Worm (Caenorhabditis elegans): ENCODE results near the gene anmt-3.

The anmt-3 gene

DNA sequence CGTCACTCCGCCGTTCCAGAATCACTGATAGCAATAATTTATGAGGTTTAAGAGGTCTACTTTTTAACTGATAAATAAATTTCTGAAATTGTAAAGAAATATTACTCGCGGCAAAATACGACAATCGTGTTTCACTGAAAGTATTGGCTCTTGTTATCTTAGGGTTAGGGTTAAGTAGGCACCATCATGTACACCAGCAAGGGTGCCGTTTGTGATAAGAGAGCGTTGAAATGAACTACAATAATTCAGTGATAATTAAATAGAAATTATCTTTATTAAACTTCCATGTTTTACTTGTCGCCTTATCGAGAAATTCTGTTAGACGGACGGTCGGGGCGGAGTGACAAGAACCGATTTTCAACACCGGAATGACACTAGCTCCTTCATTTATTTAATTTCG, 32.5 kb downstream of the anmt-3 start:
- TF ChIP-seq B0310.2 (tag; optimal IDR thresholded peaks at IDR 0.05) (no peak), flt-1 (GFP tag; IDR thresholded peaks at IDR 0.05) (no peak), ceh-36 (tag; optimal IDR thresholded peaks at IDR 0.05) (no peak), tbx-11 (GFP tag; IDR thresholded peaks at IDR 0.05) (no peak), sea-1 (GFP tag; conservative IDR thresholded peaks at IDR 0.05) (no peak), hmbx-1 (tag; optimal IDR thresholded peaks at IDR 0.05) (no peak), scrt-1 (GFP tag; IDR thresholded peaks at IDR 0.05) (no peak), pes-1 (GFP tag; IDR thresholded peaks at IDR 0.05) (no peak), ceh-13 (GFP tag; optimal IDR thresholded peaks at IDR 0.05) (no peak), ets-7 (tag; optimal IDR thresholded peaks at IDR 0.05) (no peak), ama-1 (optimal IDR thresholded peaks at IDR 0.05) (no peak), tbx-37 (GFP tag; conservative IDR thresholded peaks at IDR 0.05) (no peak), hnd-1 (tag; optimal IDR thresholded peaks at IDR 0.05) (no peak), tra-4 (tag; optimal IDR thresholded peaks at IDR 0.05) (no peak), aly-1 (tag; optimal IDR thresholded peaks at IDR 0.05) (no peak)

DNA sequence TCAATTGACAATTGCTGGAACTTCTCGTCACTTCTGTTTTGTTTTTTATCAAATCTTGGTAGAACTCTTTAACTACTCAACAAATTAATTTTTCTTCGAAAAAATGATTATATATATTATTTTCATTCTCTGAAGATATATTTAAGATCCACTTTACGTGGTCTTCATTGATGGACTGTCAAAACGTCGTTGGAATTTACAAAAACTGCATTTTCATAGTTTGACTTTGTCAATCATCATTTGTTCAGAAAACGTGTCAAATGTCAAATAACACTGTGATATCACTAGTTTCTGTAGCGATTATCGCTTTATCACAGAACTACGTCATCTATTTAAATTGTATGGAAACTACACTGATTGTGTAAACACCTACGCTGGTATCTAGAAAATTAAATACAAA, 33.7 kb downstream of the anmt-3 start:
- TF ChIP-seq sea-1 (GFP tag; conservative IDR thresholded peaks at IDR 0.05) (no peak), hmbx-1 (tag; optimal IDR thresholded peaks at IDR 0.05) (no peak), F13C5.2 (tag; optimal IDR thresholded peaks at IDR 0.05) (no peak)

DNA sequence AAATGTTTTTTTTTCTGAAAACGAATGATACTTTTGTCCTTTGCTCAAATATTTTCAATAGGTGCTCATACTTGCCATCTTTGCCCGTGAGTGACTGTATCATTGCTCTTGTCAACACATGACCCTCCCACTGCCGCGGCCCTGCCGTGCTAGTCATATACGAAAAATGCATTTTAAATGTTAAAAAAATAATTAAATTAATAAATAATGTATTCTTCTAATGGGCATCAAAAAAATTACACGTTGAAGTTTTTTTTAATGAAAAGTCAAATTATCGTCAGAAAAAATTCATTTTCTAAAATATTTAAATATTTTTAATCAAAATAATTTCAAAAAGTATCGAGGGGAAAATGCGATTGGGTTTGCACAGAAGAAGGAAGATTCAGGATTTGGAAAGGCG, 35.6 kb downstream of the anmt-3 start, which contains the start of gene C50H2.7:
TSS of gene C50H2.7 (plus strand) at position 301 of the 400 bp plus-strand sequence.
- TF ChIP-seq ceh-13 (GFP tag; optimal IDR thresholded peaks at IDR 0.05) (no peak), flt-1 (GFP tag; IDR thresholded peaks at IDR 0.05) (no peak), ceh-36 (tag; optimal IDR thresholded peaks at IDR 0.05) (no peak), F13C5.2 (tag; optimal IDR thresholded peaks at IDR 0.05) (no peak), hmbx-1 (tag; optimal IDR thresholded peaks at IDR 0.05) (no peak), tra-4 (tag; optimal IDR thresholded peaks at IDR 0.05) (no peak), ama-1 (optimal IDR thresholded peaks at IDR 0.05) (no peak), ets-7 (tag; optimal IDR thresholded peaks at IDR 0.05) (no peak)

DNA sequence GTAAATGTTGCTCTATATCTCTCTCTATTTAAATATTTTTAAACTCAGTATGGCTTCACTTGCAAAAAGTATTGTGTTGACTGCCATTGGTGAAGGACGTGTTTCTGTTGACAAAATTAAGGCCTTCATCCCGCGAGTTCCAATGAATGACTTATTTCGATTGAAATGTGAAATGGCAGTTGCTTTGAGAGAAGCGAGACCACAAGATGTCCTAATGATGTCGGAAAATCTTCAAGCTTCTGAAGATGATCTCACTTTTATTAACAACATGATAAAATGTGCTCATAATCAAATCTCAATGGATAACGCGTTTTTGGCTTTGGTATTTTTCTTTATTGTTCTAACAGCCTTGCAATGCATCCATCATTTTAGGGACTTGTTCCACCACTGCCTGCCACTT, 36.8 kb downstream of the anmt-3 start, which contains the start of gene ceh-75:
TSS of gene ceh-75 (plus strand) at position 50 of the 400 bp plus-strand sequence.
- no peak for TF ChIP-seq pes-1 (GFP tag; IDR thresholded peaks at IDR 0.05)
- no peak for TF ChIP-seq B0310.2 (tag; optimal IDR thresholded peaks at IDR 0.05)
- no peak for TF ChIP-seq tbx-11 (GFP tag; IDR thresholded peaks at IDR 0.05)
- TF ChIP-seq tra-4 (tag; optimal IDR thresholded peaks at IDR 0.05), result no peak
- TF ChIP-seq sea-1 (GFP tag; conservative IDR thresholded peaks at IDR 0.05), result no peak
- no peak for TF ChIP-seq F13C5.2 (tag; optimal IDR thresholded peaks at IDR 0.05)
- TF ChIP-seq hmg-4 (GFP tag; optimal IDR thresholded peaks at IDR 0.05), result no peak
- no peak for TF ChIP-seq hnd-1 (tag; optimal IDR thresholded peaks at IDR 0.05)
- TF ChIP-seq ceh-13 (GFP tag; optimal IDR thresholded peaks at IDR 0.05), result no peak
- TF ChIP-seq ets-7 (tag; optimal IDR thresholded peaks at IDR 0.05), result no peak
- TF ChIP-seq ama-1 (optimal IDR thresholded peaks at IDR 0.05), result no peak
- no peak for TF ChIP-seq flt-1 (GFP tag; IDR thresholded peaks at IDR 0.05)
- TF ChIP-seq aly-1 (tag; optimal IDR thresholded peaks at IDR 0.05), result no peak
- TF ChIP-seq hmbx-1 (tag; optimal IDR thresholded peaks at IDR 0.05), result no peak
- TF ChIP-seq ceh-36 (tag; optimal IDR thresholded peaks at IDR 0.05), result no peak
- no peak for TF ChIP-seq tbx-37 (GFP tag; conservative IDR thresholded peaks at IDR 0.05)
- TF ChIP-seq scrt-1 (GFP tag; IDR thresholded peaks at IDR 0.05), result no peak

DNA sequence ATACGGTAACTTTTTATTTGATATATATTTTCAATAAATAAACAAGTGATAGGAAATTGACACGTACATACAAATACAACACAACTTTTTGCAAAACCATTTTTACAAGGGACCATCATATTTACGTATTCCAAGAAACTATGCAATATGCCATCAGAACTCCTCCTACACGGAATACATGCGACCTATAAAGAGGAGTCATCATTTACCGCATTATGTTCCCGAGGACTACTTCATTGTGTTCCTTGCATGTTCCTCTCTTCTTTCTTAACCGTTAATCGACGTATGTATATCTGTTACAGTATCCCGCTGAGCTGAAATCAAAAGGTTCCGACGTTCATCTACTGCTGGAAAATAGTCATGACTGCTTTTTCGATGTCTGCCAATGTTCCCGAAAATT, 39.7 kb downstream of the anmt-3 start, which contains the start of gene C50H2.5:
TSS of gene C50H2.5 (plus strand) at position 301 of the 400 bp plus-strand sequence.
- TF ChIP-seq hnd-1 (tag; optimal IDR thresholded peaks at IDR 0.05) (no peak), ama-1 (optimal IDR thresholded peaks at IDR 0.05) (no peak), aly-1 (tag; optimal IDR thresholded peaks at IDR 0.05) (no peak), ceh-36 (tag; optimal IDR thresholded peaks at IDR 0.05) (no peak), pes-1 (GFP tag; IDR thresholded peaks at IDR 0.05) (no peak)

DNA sequence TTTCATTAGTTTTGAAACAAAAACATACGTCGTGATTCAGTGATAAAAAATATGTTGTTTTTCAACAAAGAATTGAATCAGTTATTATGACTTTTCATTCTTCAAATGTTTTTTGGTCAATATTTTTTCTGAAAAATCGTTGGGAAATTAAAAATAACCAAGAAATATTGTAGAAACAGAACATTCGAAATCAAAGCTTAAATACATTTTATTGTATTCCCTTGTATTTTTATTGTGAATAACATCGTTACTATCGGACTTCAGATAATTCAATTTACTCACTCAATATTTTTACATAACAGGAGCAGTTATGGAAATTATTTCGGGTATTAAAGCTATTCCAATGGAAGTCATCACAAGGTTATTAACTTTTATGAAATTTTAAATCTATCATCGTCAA, 41.5 kb downstream of the anmt-3 start, which contains the start of gene C50H2.4:
TSS of gene C50H2.4 (plus strand) at position 301 of the 400 bp plus-strand sequence.
- TF ChIP-seq ceh-13 (GFP tag; optimal IDR thresholded peaks at IDR 0.05) (no peak), ceh-36 (tag; optimal IDR thresholded peaks at IDR 0.05) (no peak), tbx-11 (GFP tag; IDR thresholded peaks at IDR 0.05) (no peak), hmbx-1 (tag; optimal IDR thresholded peaks at IDR 0.05) (no peak), tra-4 (tag; optimal IDR thresholded peaks at IDR 0.05) (no peak), B0310.2 (tag; optimal IDR thresholded peaks at IDR 0.05) (no peak), sea-1 (GFP tag; conservative IDR thresholded peaks at IDR 0.05) (no peak)

DNA sequence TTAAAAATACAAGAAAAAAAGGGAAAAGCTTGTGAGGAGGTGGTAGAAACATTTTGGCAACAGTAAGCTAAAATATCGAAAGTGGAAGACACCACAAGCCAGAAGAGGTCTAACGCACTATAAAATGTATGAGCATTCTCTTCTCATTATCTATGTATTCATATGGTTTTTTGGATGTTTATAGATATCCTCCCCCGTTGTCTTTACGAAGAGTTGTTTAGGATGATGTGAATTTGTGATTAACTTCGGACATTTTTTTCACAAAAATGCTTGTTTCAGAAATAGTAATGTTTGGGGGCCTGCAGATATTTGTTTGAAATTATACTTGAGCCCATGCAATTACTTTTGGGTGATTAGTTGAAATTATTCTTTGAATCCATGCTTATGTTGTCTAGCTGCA, 43.1 kb downstream of the anmt-3 start, which contains the start of gene mec-9:
TSS of gene mec-9 (minus strand) at position 101 of the 400 bp plus-strand sequence.
- TF ChIP-seq scrt-1 (GFP tag; IDR thresholded peaks at IDR 0.05), result no peak
- no peak for TF ChIP-seq sea-1 (GFP tag; conservative IDR thresholded peaks at IDR 0.05)
- no peak for TF ChIP-seq ama-1 (optimal IDR thresholded peaks at IDR 0.05)
- TF ChIP-seq aly-1 (tag; optimal IDR thresholded peaks at IDR 0.05), result no peak
- TF ChIP-seq B0310.2 (tag; optimal IDR thresholded peaks at IDR 0.05), result no peak
- no peak for TF ChIP-seq tra-4 (tag; optimal IDR thresholded peaks at IDR 0.05)
- no peak for TF ChIP-seq hmg-4 (GFP tag; optimal IDR thresholded peaks at IDR 0.05)
- TF ChIP-seq pes-1 (GFP tag; IDR thresholded peaks at IDR 0.05), result no peak
- no peak for TF ChIP-seq hnd-1 (tag; optimal IDR thresholded peaks at IDR 0.05)
- no peak for TF ChIP-seq hmbx-1 (tag; optimal IDR thresholded peaks at IDR 0.05)
- TF ChIP-seq tbx-37 (GFP tag; conservative IDR thresholded peaks at IDR 0.05), result no peak
- TF ChIP-seq tbx-11 (GFP tag; IDR thresholded peaks at IDR 0.05), result no peak
- TF ChIP-seq F13C5.2 (tag; optimal IDR thresholded peaks at IDR 0.05), result no peak
- TF ChIP-seq ceh-36 (tag; optimal IDR thresholded peaks at IDR 0.05), result no peak
- no peak for TF ChIP-seq ceh-13 (GFP tag; optimal IDR thresholded peaks at IDR 0.05)
- TF ChIP-seq ets-7 (tag; optimal IDR thresholded peaks at IDR 0.05), result no peak
- no peak for TF ChIP-seq flt-1 (GFP tag; IDR thresholded peaks at IDR 0.05)

DNA sequence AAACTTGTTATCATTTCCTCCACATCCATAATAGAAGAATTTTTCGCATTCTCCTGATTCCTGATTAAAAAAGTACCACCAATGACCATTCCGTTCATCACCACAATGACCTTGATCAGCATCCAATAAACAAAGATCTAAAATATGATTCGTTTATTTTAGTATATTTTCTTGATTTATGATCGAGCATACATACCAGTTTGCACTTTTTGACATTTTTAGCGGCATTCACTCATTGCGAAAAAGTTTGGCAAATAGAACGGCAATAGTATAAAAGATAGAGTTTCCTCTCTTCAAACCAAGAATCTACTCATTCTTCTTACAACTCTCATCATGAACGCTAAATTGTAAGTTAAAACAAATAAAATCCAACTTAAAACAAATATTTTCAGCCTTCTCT, 44.3 kb downstream of the anmt-3 start, which contains the start of gene fipr-10:
TSS of gene fipr-10 (plus strand) at position 301 of the 400 bp plus-strand sequence.
- TF ChIP-seq hmg-4 (GFP tag; optimal IDR thresholded peaks at IDR 0.05) (no peak), tra-4 (tag; optimal IDR thresholded peaks at IDR 0.05) (no peak), sea-1 (GFP tag; conservative IDR thresholded peaks at IDR 0.05) (no peak), B0310.2 (tag; optimal IDR thresholded peaks at IDR 0.05) (no peak), hmbx-1 (tag; optimal IDR thresholded peaks at IDR 0.05) (no peak), ceh-36 (tag; optimal IDR thresholded peaks at IDR 0.05) (no peak), tbx-11 (GFP tag; IDR thresholded peaks at IDR 0.05) (no peak), ets-7 (tag; optimal IDR thresholded peaks at IDR 0.05) (no peak), F13C5.2 (tag; optimal IDR thresholded peaks at IDR 0.05) (no peak), pes-1 (GFP tag; IDR thresholded peaks at IDR 0.05) (no peak), ceh-13 (GFP tag; optimal IDR thresholded peaks at IDR 0.05) (no peak), ama-1 (optimal IDR thresholded peaks at IDR 0.05) (no peak), flt-1 (GFP tag; IDR thresholded peaks at IDR 0.05) (no peak), hnd-1 (tag; optimal IDR thresholded peaks at IDR 0.05) (no peak), tbx-37 (GFP tag; conservative IDR thresholded peaks at IDR 0.05) (no peak), scrt-1 (GFP tag; IDR thresholded peaks at IDR 0.05) (no peak)
